Fruit fly (Drosophila melanogaster) whole organism, embryonic: ENCODE data around the gene Rok.

ENCODE experiments used
- ATbp ChIP-seq: fragments of 200-800 bp; sonication (Bioruptor generic); optimal IDR thresholded peaks from 2 replicates; lab custom pipeline; 2017; ENCODE audit warnings: missing biosample characterization, mild to moderate bottlenecking, missing genetic modification characterization, missing genetic modification reagents
- CG10431 ChIP-seq: fragments of 200-800 bp; sonication (Bioruptor generic); optimal IDR thresholded peaks from 3 replicates; lab custom pipeline; 2018; ENCODE audit warnings: missing biosample characterization, mild to moderate bottlenecking, missing genetic modification characterization
- CG10979 ChIP-seq: fragments of 200-800 bp; sonication (Bioruptor generic); optimal IDR thresholded peaks from 2 replicates; lab custom pipeline; 2018; ENCODE audit warnings: missing biosample characterization, mild to moderate bottlenecking, missing genetic modification characterization, moderate library complexity
- CG11504 ChIP-seq: fragments of 200-800 bp; sonication (Bioruptor generic); optimal IDR thresholded peaks from 3 replicates; lab custom pipeline; 2019; ENCODE audit warnings: missing biosample characterization, mild to moderate bottlenecking, missing genetic modification characterization, moderate library complexity
- CG14014 ChIP-seq: fragments of 200-800 bp; sonication (Bioruptor generic); IDR thresholded peaks from 2 replicates; pipeline ENCODE4 v1.3.6; 2022; ENCODE audit warnings: missing biosample characterization, missing genetic modification characterization
- CG14965 ChIP-seq: fragments of 200-800 bp; sonication (Bioruptor generic); optimal IDR thresholded peaks from 2 replicates; lab custom pipeline; 2016; ENCODE audit warnings: missing biosample characterization, missing genetic modification characterization, borderline replicate concordance
- CG15514 ChIP-seq: fragments of 200-800 bp; sonication (Bioruptor generic); optimal IDR thresholded peaks from 3 replicates; lab custom pipeline; 2017; ENCODE audit warnings: missing biosample characterization, missing genetic modification characterization, mild to moderate bottlenecking, moderate library complexity, missing genetic modification reagents
- CG1647 ChIP-seq: fragments of 200-800 bp; sonication (Bioruptor generic); optimal IDR thresholded peaks from 3 replicates; lab custom pipeline; 2016; ENCODE audit warnings: missing biosample characterization, missing genetic modification characterization
- CG17385 ChIP-seq: fragments of 200-800 bp; sonication (Bioruptor generic); optimal IDR thresholded peaks from 3 replicates; lab custom pipeline; 2018; ENCODE audit warnings: missing biosample characterization, mild to moderate bottlenecking, missing genetic modification characterization
- CG18476 ChIP-seq: fragments of 200-800 bp; sonication (Bioruptor generic); optimal IDR thresholded peaks from 2 replicates; lab custom pipeline; 2016; ENCODE audit warnings: missing biosample characterization, mild to moderate bottlenecking, missing genetic modification characterization
- CG18599 ChIP-seq: fragments of 200-800 bp; sonication (Bioruptor generic); optimal IDR thresholded peaks from 3 replicates; lab custom pipeline; 2017; ENCODE audit warnings: missing biosample characterization, missing genetic modification characterization, mild to moderate bottlenecking, moderate library complexity, missing genetic modification reagents
- CG18619 ChIP-seq: fragments of 200-800 bp; sonication (Bioruptor generic); optimal IDR thresholded peaks from 3 replicates; lab custom pipeline; 2017; ENCODE audit warnings: missing biosample characterization, mild to moderate bottlenecking, missing genetic modification characterization
- CG2116 ChIP-seq: fragments of 200-800 bp; sonication (Bioruptor generic); optimal IDR thresholded peaks from 3 replicates; lab custom pipeline; 2018; ENCODE audit warnings: missing biosample characterization, mild to moderate bottlenecking, missing genetic modification characterization
- CG2202 ChIP-seq: fragments of 200-800 bp; sonication (Bioruptor generic); optimal IDR thresholded peaks from 2 replicates; lab custom pipeline; 2018; ENCODE audit warnings: missing biosample characterization, mild to moderate bottlenecking, missing genetic modification characterization
- CG2678 ChIP-seq: fragments of 200-800 bp; sonication (Bioruptor generic); optimal IDR thresholded peaks from 3 replicates; lab custom pipeline; 2019; ENCODE audit warnings: missing biosample characterization, mild to moderate bottlenecking, missing genetic modification characterization, moderate library complexity
- CG6689 ChIP-seq: fragments of 200-800 bp; sonication (Bioruptor generic); IDR thresholded peaks from 2 replicates; pipeline ENCODE4 v1.3.6; 2022; ENCODE audit warnings: missing biosample characterization, missing genetic modification characterization
- CG7839 ChIP-seq: fragments of 200-800 bp; sonication (Bioruptor generic); optimal IDR thresholded peaks from 3 replicates; lab custom pipeline; 2018; ENCODE audit warnings: missing biosample characterization, mild to moderate bottlenecking, missing genetic modification characterization, moderate library complexity
- CG8388 ChIP-seq: fragments of 200-800 bp; sonication (Bioruptor generic); optimal IDR thresholded peaks from 2 replicates; lab custom pipeline; 2019; ENCODE audit warnings: missing biosample characterization, mild to moderate bottlenecking, missing genetic modification characterization, moderate library complexity
- CG9817 ChIP-seq: fragments of 200-800 bp; sonication (Bioruptor generic); optimal IDR thresholded peaks from 2 replicates; lab custom pipeline; 2018; ENCODE audit warnings: missing biosample characterization, mild to moderate bottlenecking, missing genetic modification characterization, moderate library complexity
- E2f2 ChIP-seq: fragments of 200-800 bp; sonication (Bioruptor generic); IDR thresholded peaks from 2 replicates; pipeline ENCODE4 v1.3.6; 2022; ENCODE audit warnings: missing biosample characterization, missing genetic modification characterization
- Fer1 ChIP-seq: fragments of 200-800 bp; sonication (Bioruptor generic); optimal IDR thresholded peaks from 2 replicates; lab custom pipeline; 2017; ENCODE audit warnings: missing biosample characterization, mild to moderate bottlenecking, missing genetic modification characterization
- Hand ChIP-seq: fragments of 200-800 bp; sonication (Bioruptor generic); optimal IDR thresholded peaks from 2 replicates; lab custom pipeline; 2017; ENCODE audit warnings: mild to moderate bottlenecking, missing biosample characterization, missing genetic modification reagents, missing genetic modification characterization
- HmgZ ChIP-seq: fragments of 200-800 bp; sonication (Bioruptor generic); optimal IDR thresholded peaks from 2 replicates; lab custom pipeline; 2018; ENCODE audit warnings: missing biosample characterization, mild to moderate bottlenecking, missing genetic modification characterization
- Hmr ChIP-seq: fragments of 200-800 bp; sonication (Bioruptor generic); optimal IDR thresholded peaks from 3 replicates; lab custom pipeline; 2017; ENCODE audit warnings: mild to moderate bottlenecking, missing biosample characterization, missing genetic modification reagents, missing genetic modification characterization
- Hr51 ChIP-seq, 2 experiments: fragments of 200-800 bp; sonication (Bioruptor generic); optimal IDR thresholded peaks; 2 replicates in 1 of 2; 3 replicates in 1 of 2; lab custom pipeline; 2016 to 2018; ENCODE audit warnings: missing biosample characterization in 2 of 2, missing genetic modification characterization in 2 of 2, mild to moderate bottlenecking in 1 of 2, moderate library complexity in 1 of 2
- Meics ChIP-seq: fragments of 200-800 bp; sonication (Bioruptor generic); optimal IDR thresholded peaks from 2 replicates; lab custom pipeline; 2017; ENCODE audit warnings: missing biosample characterization, mild to moderate bottlenecking, missing genetic modification characterization
- Oli ChIP-seq: fragments of 200-800 bp; sonication (Bioruptor generic); optimal IDR thresholded peaks from 2 replicates; lab custom pipeline; 2018; ENCODE audit warnings: missing biosample characterization, mild to moderate bottlenecking, missing genetic modification characterization, moderate library complexity
- Ptx1 ChIP-seq: fragments of 200-800 bp; sonication (Bioruptor generic); IDR thresholded peaks from 2 replicates; pipeline ENCODE4 v1.3.6; 2022; ENCODE audit warnings: missing biosample characterization, missing genetic modification characterization
- Sox100B ChIP-seq: fragments of 200-800 bp; sonication (Bioruptor generic); optimal IDR thresholded peaks from 3 replicates; lab custom pipeline; 2018; ENCODE audit warnings: missing biosample characterization, mild to moderate bottlenecking, missing genetic modification characterization
- Ssrp ChIP-seq: fragments of 200-800 bp; sonication (Bioruptor generic); optimal IDR thresholded peaks from 2 replicates; lab custom pipeline; 2018; ENCODE audit warnings: missing biosample characterization, mild to moderate bottlenecking, missing genetic modification characterization, moderate library complexity
- bsh ChIP-seq, 2 experiments: fragments of 200-800 bp; sonication (Bioruptor generic); optimal IDR thresholded peaks; 2 replicates each; lab custom pipeline; 2017 to 2018; ENCODE audit warnings: mild to moderate bottlenecking in 2 of 2, missing biosample characterization in 2 of 2, missing genetic modification characterization in 2 of 2, moderate library complexity in 1 of 2
- corto ChIP-seq: fragments of 200-800 bp; sonication (Bioruptor generic); optimal IDR thresholded peaks from 2 replicates; lab custom pipeline; 2016; ENCODE audit warnings: missing biosample characterization, mild to moderate bottlenecking, missing genetic modification characterization, moderate library complexity
- cwo ChIP-seq: fragments of 200-800 bp; sonication (Bioruptor generic); optimal IDR thresholded peaks from 3 replicates; lab custom pipeline; 2017; ENCODE audit warnings: missing biosample characterization, missing genetic modification characterization, mild to moderate bottlenecking, moderate library complexity, missing genetic modification reagents
- gcm ChIP-seq: fragments of 200-800 bp; sonication (Bioruptor generic); optimal IDR thresholded peaks from 2 replicates; lab custom pipeline; 2019; ENCODE audit warnings: missing biosample characterization, mild to moderate bottlenecking, missing genetic modification characterization, moderate library complexity
- grau ChIP-seq: fragments of 200-800 bp; optimal IDR thresholded peaks from 3 replicates; lab custom pipeline; 2019; ENCODE audit warnings: missing biosample characterization, mild to moderate bottlenecking, missing genetic modification characterization, moderate library complexity
- lab ChIP-seq: fragments of 200-800 bp; sonication (Bioruptor generic); optimal IDR thresholded peaks from 3 replicates; lab custom pipeline; 2017; ENCODE audit warnings: missing biosample characterization, missing genetic modification characterization, mild to moderate bottlenecking, moderate library complexity, missing genetic modification reagents
- lov ChIP-seq, 2 experiments: fragments of 200-800 bp in 1 of 2; fragments of >200 bp in 1 of 2; sonication (Bioruptor generic) in 1 of 2; IDR thresholded peaks in 1 of 2; optimal IDR thresholded peaks in 1 of 2; 2 replicates in 1 of 2; 3 replicates in 1 of 2; pipeline versions ENCODE4 v1.3.6 to Lab custom; 2017 to 2022; ENCODE audit warnings: missing biosample characterization in 1 of 2, missing genetic modification characterization in 1 of 2
- org-1 ChIP-seq: fragments of 200-800 bp; sonication (Bioruptor generic); optimal IDR thresholded peaks from 2 replicates; lab custom pipeline; 2017; ENCODE audit warnings: missing biosample characterization, missing genetic modification characterization
- slou ChIP-seq: fragments of 200-800 bp; sonication (Bioruptor generic); optimal IDR thresholded peaks from 3 replicates; lab custom pipeline; 2016; ENCODE audit warnings: missing biosample characterization, missing genetic modification characterization
- stwl ChIP-seq: fragments of 200-800 bp; sonication (Bioruptor generic); optimal IDR thresholded peaks from 3 replicates; lab custom pipeline; 2018; ENCODE audit warnings: missing biosample characterization, mild to moderate bottlenecking, missing genetic modification characterization, moderate library complexity
- tgo ChIP-seq: fragments of 200-800 bp; sonication (Bioruptor generic); IDR thresholded peaks from 3 replicates; pipeline ENCODE4 v1.3.6; 2022; ENCODE audit warnings: missing biosample characterization, missing genetic modification characterization
- tin ChIP-seq: fragments of 200-800 bp; sonication (Bioruptor generic); optimal IDR thresholded peaks from 3 replicates; lab custom pipeline; 2016; ENCODE audit warnings: missing biosample characterization, missing genetic modification characterization

The Rok gene

DNA sequence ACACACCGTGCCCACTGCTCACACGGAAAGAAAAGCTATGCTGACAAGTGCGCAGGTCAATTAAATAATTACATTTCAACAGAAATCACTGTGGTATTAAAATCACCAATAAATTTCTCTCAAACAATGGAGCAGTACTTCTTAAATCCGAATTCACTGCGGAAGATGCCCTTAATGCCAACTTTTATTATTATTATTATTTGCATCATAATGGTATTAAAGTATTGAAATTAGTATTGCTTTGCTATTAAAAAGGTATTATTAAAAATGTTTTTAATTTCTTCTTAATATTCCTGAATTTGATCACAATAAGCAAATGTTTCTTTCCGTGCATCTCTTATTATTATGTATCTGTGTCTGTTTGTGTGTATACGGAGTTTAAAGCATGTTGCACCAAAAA, 57.2 kb downstream of the Rok start (continued):
- TF ChIP-seq Oli (tag; lab: Kevin White, UChicago) (peak; percentile 56), CG18599 (GFP tag; lab: Kevin White, UChicago) (peak; percentile 77), CG10979 (tag; lab: Kevin White, UChicago) (peak; percentile 41), Sox100B (GFP tag; lab: Kevin White, UChicago) (peak; percentile 49), CG15514 (GFP tag; lab: Kevin White, UChicago) (peak; percentile 25), Meics (peak; percentile 70), grau (tag; lab: Kevin White, UChicago) (peak; percentile 61), CG2202 (tag; lab: Kevin White, UChicago) (no peak), lab (GFP tag; lab: Kevin White, UChicago) (peak; percentile 71), Ptx1 (0 out of 2 replicates have a peak, but pooled peaks have one; percentile 31), CG9817 (tag; lab: Kevin White, UChicago) (peak; percentile 27), slou (GFP tag; lab: Kevin White, UChicago) (peak; percentile 6), stwl (tag; lab: Kevin White, UChicago) (no peak), Hand (peak; percentile 66), cwo (peak; percentile 45), CG10431 (GFP tag; lab: Kevin White, UChicago) (no peak), gcm (peak; percentile 9), CG1647 (GFP tag; lab: Kevin White, UChicago) (no peak), tgo (GFP tag; lab: Robert Waterston, UW) (0 out of 3 replicates have a peak, but pooled peaks have one; percentile 30), ATbp (peak; percentile 25), CG18476 (GFP tag; lab: Kevin White, UChicago) (peak; percentile 22), CG2116 (no peak), org-1 (GFP tag; lab: Kevin White, UChicago) (peak; percentile 19), lov (optimal IDR thresholded peaks at IDR 0.05; lab: Kevin White, UChicago) (no peak), lov (GFP tag; IDR thresholded peaks at IDR 0.05; lab: Robert Waterston, UW) (no peak), Hr51 (GFP tag; optimal IDR thresholded peaks at IDR 0.05; lab: Kevin White, UChicago) (peak in 1 of 2 experiments; percentile 67), Hmr (peak; percentile 67), bsh (GFP tag; optimal IDR thresholded peaks at IDR 0.05; lab: Kevin White, UChicago) (peak in 1 of 2 experiments; percentile 8), tin (GFP tag; lab: Kevin White, UChicago) (peak; percentile 9), corto (no peak), Fer1 (GFP tag; lab: Kevin White, UChicago) (peak; percentile 61), CG11504 (tag; lab: Kevin White, UChicago) (peak; percentile 77), CG14014 (0 out of 2 replicates have a peak, but pooled peaks have one; percentile 18), CG8388 (GFP tag; lab: Kevin White, UChicago) (no peak), CG14965 (no peak), Ssrp (peak; percentile 38), CG2678 (tag; lab: Kevin White, UChicago) (peak; percentile 76), HmgZ (tag; lab: Kevin White, UChicago) (no peak), CG18619 (GFP tag; lab: Kevin White, UChicago) (peak; percentile 30), CG7839 (peak; percentile 70), CG17385 (GFP tag; lab: Kevin White, UChicago) (peak; percentile 40), CG6689 (peak; percentile 34; the same call in 1 of the 2 replicates), E2f2 (0 out of 2 replicates have a peak, but pooled peaks have one; percentile 10)
